Fruit fly (Drosophila melanogaster) whole organism, prepupa: ENCODE measurements around the gene Bicra.

ENCODE experiments used
- CG1621 ChIP-seq: fragments of 200-800 bp; sonication (Bioruptor generic); optimal IDR thresholded peaks from 3 replicates; lab custom pipeline; 2018; ENCODE audit warnings: missing biosample characterization, mild to moderate bottlenecking, missing genetic modification characterization
- CG6163 ChIP-seq: fragments of 200-800 bp; sonication (Bioruptor generic); IDR thresholded peaks from 3 replicates; pipeline ENCODE4 v1.3.6; 2022; ENCODE audit warnings: missing biosample characterization, missing genetic modification characterization
- CG6792 ChIP-seq: fragments of 200-800 bp; sonication (Bioruptor generic); optimal IDR thresholded peaks from 3 replicates; lab custom pipeline; 2016; ENCODE audit warnings: missing biosample characterization, missing genetic modification characterization
- Hr39 ChIP-seq: fragments of 200-800 bp; sonication (Bioruptor generic); optimal IDR thresholded peaks from 2 replicates; lab custom pipeline; 2016; ENCODE audit warnings: missing biosample characterization, missing genetic modification characterization
- Hr4 ChIP-seq: fragments of 200-800 bp; sonication (Bioruptor generic); optimal IDR thresholded peaks from 3 replicates; lab custom pipeline; 2016; ENCODE audit warnings: missing biosample characterization, missing genetic modification characterization
- Lpt ChIP-seq: fragments of 200-800 bp; sonication (Bioruptor generic); optimal IDR thresholded peaks from 3 replicates; lab custom pipeline; 2016; ENCODE audit warnings: missing biosample characterization, missing genetic modification characterization
- Sox102F ChIP-seq: fragments of 200-800 bp; sonication (Bioruptor generic); optimal IDR thresholded peaks from 2 replicates; lab custom pipeline; 2016; ENCODE audit warnings: missing biosample characterization, mild to moderate bottlenecking, missing genetic modification characterization
- Sox15 ChIP-seq: fragments of 200-800 bp; sonication (Bioruptor generic); optimal IDR thresholded peaks from 3 replicates; lab custom pipeline; 2016; ENCODE audit warnings: missing biosample characterization, missing genetic modification characterization
- lz ChIP-seq: fragments of 200-800 bp; sonication (Bioruptor generic); optimal IDR thresholded peaks from 3 replicates; lab custom pipeline; 2016; ENCODE audit warnings: missing biosample characterization, missing genetic modification characterization

dm6 chr3R:29068430-29069207 lies 5.8 kb downstream of the Bicra start:
- TF ChIP-seq Hr39 (GFP tag; lab: Kevin White, UChicago) (peak; percentile 7), Sox102F (GFP tag; lab: Kevin White, UChicago) (no peak), Hr4 (GFP tag; lab: Kevin White, UChicago) (peak; percentile 23), CG6792 (GFP tag; lab: Kevin White, UChicago) (no peak), Lpt (no peak), CG1621 (tag; lab: Kevin White, UChicago) (no peak), lz (GFP tag; lab: Kevin White, UChicago) (no peak), Sox15 (GFP tag; lab: Kevin White, UChicago) (no peak), CG6163 (no peak)
